Fruit fly (Drosophila melanogaster) whole organism, embryonic: Measurements from ENCODE around the gene CG43248.

Experiments
- Bdp1 ChIP-seq: fragments of 200-800 bp; sonication (Bioruptor generic); optimal IDR thresholded peaks from 3 replicates; lab custom pipeline; 2016; ENCODE audit warnings: missing biosample characterization, missing genetic modification characterization
- CG10147 ChIP-seq: fragments of 200-800 bp; sonication (Bioruptor generic); optimal IDR thresholded peaks from 2 replicates; lab custom pipeline; 2019; ENCODE audit warnings: missing biosample characterization, mild to moderate bottlenecking, missing genetic modification characterization, moderate library complexity
- CG11093 ChIP-seq: fragments of 200-800 bp; sonication (Bioruptor generic); IDR thresholded peaks from 3 replicates; pipeline ENCODE4 v1.3.6; 2022; ENCODE audit warnings: missing biosample characterization, missing genetic modification characterization
- CG11398 ChIP-seq: fragments of 200-800 bp; sonication (Bioruptor generic); optimal IDR thresholded peaks from 2 replicates; lab custom pipeline; 2016; ENCODE audit warnings: missing biosample characterization, missing genetic modification characterization
- CG12659 ChIP-seq: fragments of 200-800 bp; sonication (Bioruptor generic); optimal IDR thresholded peaks from 3 replicates; lab custom pipeline; 2017; ENCODE audit warnings: mild to moderate bottlenecking, missing biosample characterization, missing genetic modification reagents, missing genetic modification characterization
- CG13424 ChIP-seq: fragments of 200-800 bp; sonication (Bioruptor generic); optimal IDR thresholded peaks from 2 replicates; lab custom pipeline; 2019; ENCODE audit warnings: missing biosample characterization, mild to moderate bottlenecking, missing genetic modification characterization, moderate library complexity
- CG16813 ChIP-seq: fragments of 200-800 bp; sonication (Bioruptor generic); IDR thresholded peaks from 3 replicates; pipeline ENCODE4 v1.3.6; 2022; ENCODE audit warnings: missing biosample characterization, missing genetic modification characterization; ENCODE audit not compliant: partially characterized antibody
- CG2199 ChIP-seq: fragments of 200-800 bp; sonication (Bioruptor generic); IDR thresholded peaks from 3 replicates; pipeline ENCODE4 v1.3.6; 2022; ENCODE audit warnings: missing biosample characterization, missing genetic modification characterization
- CG3163 ChIP-seq: fragments of 200-800 bp; sonication (Bioruptor generic); optimal IDR thresholded peaks from 3 replicates; lab custom pipeline; 2016; ENCODE audit warnings: missing biosample characterization, missing genetic modification characterization
- CG3281 ChIP-seq: fragments of 200-800 bp; sonication (Bioruptor generic); optimal IDR thresholded peaks from 3 replicates; lab custom pipeline; 2017; ENCODE audit warnings: missing biosample characterization, mild to moderate bottlenecking, missing genetic modification characterization
- CG3847 ChIP-seq: fragments of 200-800 bp; sonication (Bioruptor generic); IDR thresholded peaks from 2 replicates; pipeline ENCODE4 v1.3.6; 2022; ENCODE audit warnings: missing biosample characterization, missing genetic modification characterization
- CG4854 ChIP-seq: fragments of 200-800 bp; sonication (Bioruptor generic); optimal IDR thresholded peaks from 2 replicates; lab custom pipeline; 2016; ENCODE audit warnings: missing biosample characterization, missing genetic modification characterization, inconsistent platforms
- CG6272 ChIP-seq: fragments of 200-800 bp; sonication (Bioruptor generic); IDR thresholded peaks from 2 replicates; pipeline ENCODE4 v1.3.6; 2022; ENCODE audit warnings: missing biosample characterization, missing genetic modification characterization
- Chrac-16 ChIP-seq: fragments of 200-800 bp; sonication (Bioruptor generic); optimal IDR thresholded peaks from 3 replicates; lab custom pipeline; 2016; ENCODE audit warnings: missing biosample characterization, missing genetic modification characterization
- Doc2 ChIP-seq: fragments of 200-800 bp; sonication (Bioruptor generic); IDR thresholded peaks from 2 replicates; pipeline ENCODE4 v1.3.6; 2022; ENCODE audit warnings: missing biosample characterization, missing genetic modification characterization
- Eip74EF ChIP-seq, 2 experiments: fragments of 200-800 bp in 1 of 2; fragments of >200 bp in 1 of 2; sonication (Bioruptor generic) in 1 of 2; optimal IDR thresholded peaks; 2 replicates each; lab custom pipeline; 2017 to 2019; ENCODE audit warnings: missing biosample characterization in 2 of 2, missing genetic modification characterization in 2 of 2, mild to moderate bottlenecking in 1 of 2, moderate library complexity in 1 of 2
- HLH4C ChIP-seq: fragments of 200-800 bp; sonication (Bioruptor generic); IDR thresholded peaks from 3 replicates; pipeline ENCODE4 v1.3.6; 2022; ENCODE audit warnings: missing biosample characterization, missing genetic modification characterization; ENCODE audit not compliant: partially characterized antibody
- Hey ChIP-seq: fragments of 200-800 bp; sonication (Bioruptor generic); optimal IDR thresholded peaks from 3 replicates; lab custom pipeline; 2018; ENCODE audit warnings: missing biosample characterization, mild to moderate bottlenecking, missing genetic modification characterization
- Hr78 ChIP-seq, 2 experiments: fragments of 200-800 bp in 1 of 2; fragments of >200 bp in 1 of 2; sonication (Bioruptor generic) in 1 of 2; optimal IDR thresholded peaks; 2 replicates each; lab custom pipeline; 2017 to 2019; ENCODE audit warnings: missing biosample characterization in 2 of 2, missing genetic modification characterization in 2 of 2, mild to moderate bottlenecking in 1 of 2, moderate library complexity in 1 of 2
- Nf-YB ChIP-seq: fragments of 200-800 bp; sonication (Bioruptor generic); optimal IDR thresholded peaks from 3 replicates; lab custom pipeline; 2019; ENCODE audit warnings: missing biosample characterization, mild to moderate bottlenecking, missing genetic modification characterization, moderate library complexity
- Nf-YC ChIP-seq: fragments of 200-800 bp; optimal IDR thresholded peaks from 3 replicates; lab custom pipeline; 2019; ENCODE audit warnings: missing biosample characterization, mild to moderate bottlenecking, missing genetic modification characterization, moderate library complexity
- Ptx1 ChIP-seq: fragments of 200-800 bp; sonication (Bioruptor generic); IDR thresholded peaks from 2 replicates; pipeline ENCODE4 v1.3.6; 2022; ENCODE audit warnings: missing biosample characterization, missing genetic modification characterization
- Sin3A ChIP-seq: fragments of >200 bp; optimal IDR thresholded peaks from 2 replicates; lab custom pipeline; 2018
- Trl ChIP-seq, 3 experiments: fragments of >200 bp in 2 of 3; fragments of 200-800 bp in 1 of 3; sonication (Bioruptor generic) in 1 of 3; optimal IDR thresholded peaks; 2 replicates in 1 of 3; 3 replicates in 2 of 3; lab custom pipeline; 2016 to 2017; ENCODE audit warnings: missing biosample characterization in 1 of 3, missing genetic modification characterization in 1 of 3
- abd-A ChIP-seq: fragments of 200-800 bp; sonication (Bioruptor generic); optimal IDR thresholded peaks from 3 replicates; lab custom pipeline; 2019; ENCODE audit warnings: missing biosample characterization, mild to moderate bottlenecking, missing genetic modification characterization, moderate library complexity
- ap ChIP-seq: fragments of 200-800 bp; sonication (Bioruptor generic); IDR thresholded peaks from 2 replicates; pipeline ENCODE4 v1.3.6; 2022; ENCODE audit warnings: missing biosample characterization, missing genetic modification characterization
- bsh ChIP-seq, 2 experiments: fragments of 200-800 bp; sonication (Bioruptor generic); optimal IDR thresholded peaks; 2 replicates each; lab custom pipeline; 2017 to 2018; ENCODE audit warnings: mild to moderate bottlenecking in 2 of 2, missing biosample characterization in 2 of 2, missing genetic modification characterization in 2 of 2, moderate library complexity in 1 of 2
- cad ChIP-seq: fragments of >200 bp; optimal IDR thresholded peaks from 2 replicates; lab custom pipeline; 2017; ENCODE audit warnings: missing biosample characterization, missing genetic modification characterization
- chinmo ChIP-seq: fragments of 200-800 bp; sonication (Bioruptor generic); IDR thresholded peaks from 4 replicates; pipeline ENCODE4 v1.3.6; 2022; ENCODE audit warnings: missing biosample characterization, missing genetic modification characterization; ENCODE audit not compliant: partially characterized antibody
- chn ChIP-seq: fragments of 200-800 bp; sonication (Bioruptor generic); optimal IDR thresholded peaks from 2 replicates; lab custom pipeline; 2016; ENCODE audit warnings: missing biosample characterization, missing genetic modification characterization
- dati ChIP-seq: fragments of 200-800 bp; sonication (Bioruptor generic); IDR thresholded peaks from 2 replicates; pipeline ENCODE4 v1.3.6; 2022; ENCODE audit warnings: missing biosample characterization, missing genetic modification characterization
- dmrt99B ChIP-seq: fragments of 200-800 bp; sonication (Bioruptor generic); optimal IDR thresholded peaks from 2 replicates; lab custom pipeline; 2018; ENCODE audit warnings: missing biosample characterization, mild to moderate bottlenecking, missing genetic modification characterization, moderate library complexity
- emc ChIP-seq: fragments of 200-800 bp; sonication (Bioruptor generic); optimal IDR thresholded peaks from 2 replicates; lab custom pipeline; 2016; ENCODE audit warnings: missing biosample characterization, missing genetic modification characterization
- exex ChIP-seq: fragments of 200-800 bp; sonication (Bioruptor generic); optimal IDR thresholded peaks from 4 replicates; lab custom pipeline; 2018; ENCODE audit warnings: missing biosample characterization, mild to moderate bottlenecking, missing genetic modification characterization, moderate library complexity
- maf-S ChIP-seq: fragments of 200-800 bp; sonication (Bioruptor generic); optimal IDR thresholded peaks from 2 replicates; lab custom pipeline; 2016; ENCODE audit warnings: missing biosample characterization, missing genetic modification characterization
- mld ChIP-seq: fragments of 200-800 bp; sonication (Bioruptor generic); IDR thresholded peaks from 3 replicates; pipeline ENCODE4 v1.3.6; 2022; ENCODE audit warnings: missing biosample characterization, missing genetic modification characterization; ENCODE audit not compliant: partially characterized antibody
- nau ChIP-seq: fragments of 200-800 bp; sonication (Bioruptor generic); optimal IDR thresholded peaks from 3 replicates; lab custom pipeline; 2017; ENCODE audit warnings: missing biosample characterization, mild to moderate bottlenecking, missing genetic modification characterization, missing genetic modification reagents
- nerfin-1 ChIP-seq: fragments of 200-800 bp; sonication (Bioruptor generic); optimal IDR thresholded peaks from 3 replicates; lab custom pipeline; 2019; ENCODE audit warnings: missing biosample characterization, mild to moderate bottlenecking, missing genetic modification characterization, moderate library complexity
- nom ChIP-seq: fragments of 200-800 bp; sonication (Bioruptor generic); optimal IDR thresholded peaks from 2 replicates; lab custom pipeline; 2017; ENCODE audit warnings: missing biosample characterization, missing genetic modification characterization, mild to moderate bottlenecking, moderate library complexity, missing genetic modification reagents
- otp ChIP-seq: fragments of 200-800 bp; sonication (Bioruptor generic); IDR thresholded peaks from 3 replicates; pipeline ENCODE4, ENCODE4 v1.3.6; 2022; ENCODE audit warnings: missing biosample characterization, missing genetic modification characterization
- pho ChIP-seq: fragments of 200-800 bp; sonication (Bioruptor generic); optimal IDR thresholded peaks from 2 replicates; lab custom pipeline; 2016; ENCODE audit warnings: missing biosample characterization, missing genetic modification characterization
- pros ChIP-seq: fragments of 200-800 bp; sonication (Bioruptor generic); optimal IDR thresholded peaks from 3 replicates; lab custom pipeline; 2019; ENCODE audit warnings: missing biosample characterization, mild to moderate bottlenecking, missing genetic modification characterization, moderate library complexity
- scrt ChIP-seq: fragments of 200-800 bp; sonication (Bioruptor generic); optimal IDR thresholded peaks from 2 replicates; lab custom pipeline; 2018; ENCODE audit warnings: missing biosample characterization, mild to moderate bottlenecking, missing genetic modification characterization, moderate library complexity
- sens ChIP-seq: fragments of 200-800 bp; sonication (Bioruptor generic); peaks from one replicate; lab custom pipeline; 2016; ENCODE audit warnings: missing biosample characterization, missing genetic modification characterization
- sisA ChIP-seq: fragments of 200-800 bp; sonication (Bioruptor generic); IDR thresholded peaks from 2 replicates; pipeline ENCODE4 v1.3.6; 2022; ENCODE audit warnings: missing biosample characterization, missing genetic modification characterization
- sqz ChIP-seq: fragments of 200-800 bp; sonication (Bioruptor generic); optimal IDR thresholded peaks from 3 replicates; lab custom pipeline; 2018; ENCODE audit warnings: missing biosample characterization, mild to moderate bottlenecking, missing genetic modification characterization
- zfh1 ChIP-seq: fragments of 200-800 bp; sonication (Bioruptor generic); IDR thresholded peaks from 3 replicates; pipeline ENCODE4 v1.3.6; 2022; ENCODE audit warnings: missing biosample characterization, missing genetic modification characterization

Gene CG43248

DNA sequence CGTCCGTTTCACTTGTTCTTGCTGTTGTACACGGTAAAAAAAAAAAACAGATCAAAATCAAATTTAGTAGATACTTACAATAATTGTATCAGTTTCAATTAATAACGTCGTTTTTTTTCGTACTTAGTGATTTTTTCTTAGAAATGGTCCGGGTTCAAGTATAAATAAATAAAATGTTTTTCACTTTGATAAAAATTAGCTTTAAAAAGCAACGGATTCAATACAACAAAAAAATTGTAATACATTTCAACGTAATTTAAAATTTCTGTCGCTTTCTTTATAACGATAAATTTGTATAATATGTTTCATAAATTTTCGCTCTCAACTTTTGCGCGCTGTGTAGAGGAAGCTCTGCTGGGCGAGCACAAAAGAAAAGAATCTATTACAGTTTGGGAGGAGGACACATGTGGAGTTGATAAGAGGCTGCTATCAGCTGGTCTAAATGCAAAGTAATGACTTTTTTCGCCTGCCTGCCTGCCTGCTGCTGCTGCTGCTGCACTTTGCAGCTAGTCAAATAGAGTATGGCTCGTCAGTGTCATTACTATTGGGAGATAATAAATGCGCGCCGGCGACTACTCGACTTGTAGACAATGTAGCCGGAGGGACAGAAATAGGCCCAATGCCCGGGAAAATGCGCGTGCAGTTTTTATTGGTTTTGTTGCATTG is 6.8 kb upstream of the CG43248 start (continued):
- TF ChIP-seq HLH4C, result no peak
- TF ChIP-seq CG6272 (GFP tag; lab: Robert Waterston, UW), result peak; percentile 37; the same call in 1 of the 2 replicates
- TF ChIP-seq Chrac-16 (GFP tag; lab: Kevin White, UChicago), result peak; percentile 50
- TF ChIP-seq CG3847 (GFP tag; lab: Robert Waterston, UW), result no peak
- TF ChIP-seq sqz (GFP tag; lab: Kevin White, UChicago), result peak; percentile 32
- TF ChIP-seq cad (GFP tag; lab: Kevin White, UChicago), result no peak

DNA sequence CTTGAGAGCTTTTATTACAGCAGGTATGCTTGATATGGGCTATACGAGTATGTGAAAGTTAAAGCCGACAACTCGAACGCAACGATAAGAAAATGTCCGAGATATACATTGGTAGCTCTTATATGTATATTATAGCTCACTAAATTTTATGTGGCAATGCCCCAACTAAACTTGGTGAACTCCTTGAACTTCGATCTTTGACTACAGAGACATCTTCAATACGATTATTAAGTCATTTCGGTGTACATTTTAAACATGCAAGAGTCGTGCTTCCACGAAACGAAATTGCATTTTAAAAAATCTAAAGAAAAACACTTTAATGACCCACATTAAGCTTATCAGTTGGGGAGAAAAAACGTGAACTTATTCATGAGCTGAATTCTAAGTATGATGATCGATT is 5.3 kb upstream of the CG43248 start:
- TF ChIP-seq Ptx1 (GFP tag; lab: Robert Waterston, UW) (no peak), mld (GFP tag; lab: Robert Waterston, UW) (no peak), Eip74EF (GFP tag; optimal IDR thresholded peaks at IDR 0.05; lab: Kevin White, UChicago) (no peak), pho (no peak), chinmo (GFP tag; lab: Robert Waterston, UW) (no peak), chn (GFP tag; lab: Kevin White, UChicago) (no peak), emc (no peak), Hr78 (GFP tag; optimal IDR thresholded peaks at IDR 0.05; lab: Kevin White, UChicago) (peak in 1 of 2 experiments; percentile 65), CG4854 (GFP tag; lab: Kevin White, UChicago) (no peak), sisA (GFP tag; lab: Robert Waterston, UW) (no peak), otp (GFP tag; lab: Robert Waterston, UW) (no peak), CG10147 (GFP tag; lab: Kevin White, UChicago) (no peak), CG3281 (GFP tag; lab: Kevin White, UChicago) (no peak), CG2199 (GFP tag; lab: Robert Waterston, UW) (peak; percentile 70; the same call in 2 of the 3 replicates), CG16813 (GFP tag; lab: Robert Waterston, UW) (no peak), pros (no peak), Sin3A (lab: Kevin White, UChicago) (no peak), dati (GFP tag; lab: Robert Waterston, UW) (no peak), maf-S (GFP tag; lab: Kevin White, UChicago) (no peak), dmrt99B (tag; lab: Kevin White, UChicago) (no peak), CG13424 (tag; lab: Kevin White, UChicago) (no peak), CG11093 (GFP tag; lab: Robert Waterston, UW) (no peak), exex (peak; percentile 35), Doc2 (GFP tag; lab: Robert Waterston, UW) (no peak), sens (no peak)

DNA sequence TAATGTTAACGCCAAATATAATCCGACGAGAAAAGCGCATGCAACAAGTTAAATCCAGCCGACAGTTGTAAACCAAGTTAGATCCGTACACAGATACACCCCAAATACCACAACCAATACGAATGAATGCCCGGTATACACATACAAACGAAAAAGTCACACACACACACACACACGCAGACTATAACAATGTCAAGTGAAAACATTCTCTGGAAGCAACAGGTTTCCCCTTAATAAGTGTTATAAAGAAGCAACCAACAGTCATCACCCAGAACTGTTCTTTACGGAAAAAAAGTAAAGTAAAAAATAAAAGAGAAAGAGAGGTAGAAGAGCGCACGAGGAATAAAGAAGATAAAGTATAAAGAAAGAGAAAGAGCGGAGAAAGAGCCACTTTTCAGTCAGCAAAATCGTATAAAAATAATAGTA is 4.5 kb upstream of the CG43248 start:
- TF ChIP-seq zfh1 (GFP tag; lab: Robert Waterston, UW) (0 out of 3 replicates have a peak, but pooled peaks have one; percentile 16), CG3163 (GFP tag; lab: Kevin White, UChicago) (peak; percentile 75), Nf-YC (tag; lab: Kevin White, UChicago) (peak; percentile 42), maf-S (GFP tag; lab: Kevin White, UChicago) (no peak), nau (GFP tag; lab: Kevin White, UChicago) (no peak), bsh (GFP tag; optimal IDR thresholded peaks at IDR 0.05; lab: Kevin White, UChicago) (no peak), scrt (peak; percentile 95), Bdp1 (GFP tag; lab: Kevin White, UChicago) (no peak), nom (GFP tag; lab: Kevin White, UChicago) (peak; percentile 52), CG12659 (no peak), abd-A (peak; percentile 56), Hey (tag; lab: Kevin White, UChicago) (no peak), Nf-YB (GFP tag; lab: Kevin White, UChicago) (peak; percentile 47), nerfin-1 (peak; percentile 53), CG11398 (GFP tag; lab: Kevin White, UChicago) (no peak), CG16813 (GFP tag; lab: Robert Waterston, UW) (no peak), ap (no peak), Trl (optimal IDR thresholded peaks at IDR 0.05; lab: Kevin White, UChicago) (peak; percentile 53 to 57), Trl (GFP tag; optimal IDR thresholded peaks at IDR 0.05; lab: Kevin White, UChicago) (no peak), sqz (GFP tag; lab: Kevin White, UChicago) (peak; percentile 56)
